Worm (Caenorhabditis elegans): ENCODE data around the gene W08E12.4.
"Not testable (repeated sequence)": the region's sequence is repeated elsewhere in the genome, so short reads cannot be mapped to it uniquely, and the experiment has no call there.

Gene W08E12.4

ce11 chrIV:3302058-3302457 is at the start of gene W08E12.4:
TSS of gene W08E12.4 (plus strand) at chrIV:3302358.
- TF ChIP-seq med-1 (GFP tag; optimal IDR thresholded peaks at IDR 0.05; ENCODE audit: insufficient read depth); ztf-29 (GFP tag; IDR thresholded peaks at IDR 0.05); cog-1 (tag; optimal IDR thresholded peaks at IDR 0.05): not testable (repeated sequence)

- no peak for TF ChIP-seq ztf-29 (GFP tag; IDR thresholded peaks at IDR 0.05)
- no peak for TF ChIP-seq cog-1 (tag; optimal IDR thresholded peaks at IDR 0.05)
- TF ChIP-seq ztf-23 (GFP tag; IDR thresholded peaks at IDR 0.05), result no peak
- no peak for TF ChIP-seq T22C8.4 (GFP tag; IDR thresholded peaks at IDR 0.05)
- TF ChIP-seq flt-1 (GFP tag; IDR thresholded peaks at IDR 0.05), result no peak
- TF ChIP-seq tab-1 (GFP tag; IDR thresholded peaks at IDR 0.05), result no peak
- TF ChIP-seq klf-2 (GFP tag; conservative IDR thresholded peaks at IDR 0.05), result no peak
These were observed 47.7 kb upstream of the W08E12.4 start, which contains the start of gene dmd-9 for ce11 chrIV:3254443-3254842. TSS of gene dmd-9 (minus strand) at chrIV:3254543.

ce11 chrIV:3256866-3257265 is 45.3 kb upstream of the W08E12.4 start:
- TF ChIP-seq klf-2 (GFP tag; conservative IDR thresholded peaks at IDR 0.05), result no peak
- TF ChIP-seq cog-1 (tag; optimal IDR thresholded peaks at IDR 0.05), result no peak
- TF ChIP-seq flt-1 (GFP tag; IDR thresholded peaks at IDR 0.05), result no peak
- TF ChIP-seq ztf-23 (GFP tag; IDR thresholded peaks at IDR 0.05), result no peak
- TF ChIP-seq tab-1 (GFP tag; IDR thresholded peaks at IDR 0.05), result no peak
- TF ChIP-seq med-1 (GFP tag; optimal IDR thresholded peaks at IDR 0.05; ENCODE audit: insufficient read depth), result no peak
- TF ChIP-seq ztf-29 (GFP tag; IDR thresholded peaks at IDR 0.05), result no peak
- TF ChIP-seq ref-1 (GFP tag; conservative IDR thresholded peaks at IDR 0.05), result no peak
- no peak for TF ChIP-seq T22C8.4 (GFP tag; IDR thresholded peaks at IDR 0.05)

- TF ChIP-seq med-1 (GFP tag; optimal IDR thresholded peaks at IDR 0.05; ENCODE audit: insufficient read depth), result no peak
- no peak for TF ChIP-seq ref-1 (GFP tag; conservative IDR thresholded peaks at IDR 0.05)
- TF ChIP-seq ztf-23 (GFP tag; IDR thresholded peaks at IDR 0.05), result no peak
- TF ChIP-seq klf-2 (GFP tag; conservative IDR thresholded peaks at IDR 0.05), result no peak
- TF ChIP-seq ztf-29 (GFP tag; IDR thresholded peaks at IDR 0.05), result no peak
- no peak for TF ChIP-seq flt-1 (GFP tag; IDR thresholded peaks at IDR 0.05)
- no peak for TF ChIP-seq tab-1 (GFP tag; IDR thresholded peaks at IDR 0.05)
- no peak for TF ChIP-seq T22C8.4 (GFP tag; IDR thresholded peaks at IDR 0.05)
- TF ChIP-seq cog-1 (tag; optimal IDR thresholded peaks at IDR 0.05), result no peak
These were observed 43.6 kb upstream of the W08E12.4 start, which contains the start of gene T26C12.1 for ce11 chrIV:3258528-3258927. TSS of gene T26C12.1 (plus strand) at chrIV:3258910.

- TF ChIP-seq ztf-29 (GFP tag; IDR thresholded peaks at IDR 0.05), result no peak
- no peak for TF ChIP-seq ztf-23 (GFP tag; IDR thresholded peaks at IDR 0.05)
- TF ChIP-seq med-1 (GFP tag; optimal IDR thresholded peaks at IDR 0.05; ENCODE audit: insufficient read depth), result no peak
- TF ChIP-seq ref-1 (GFP tag; conservative IDR thresholded peaks at IDR 0.05), result no peak
- TF ChIP-seq flt-1 (GFP tag; IDR thresholded peaks at IDR 0.05), result no peak
- TF ChIP-seq T22C8.4 (GFP tag; IDR thresholded peaks at IDR 0.05), result no peak
- TF ChIP-seq cog-1 (tag; optimal IDR thresholded peaks at IDR 0.05), result no peak
- no peak for TF ChIP-seq tab-1 (GFP tag; IDR thresholded peaks at IDR 0.05)
These were observed 41.9 kb upstream of the W08E12.4 start for ce11 chrIV:3260216-3260615.

ce11 chrIV:3261761-3262160 is 40.4 kb upstream of the W08E12.4 start:
- TF ChIP-seq T22C8.4 (GFP tag; IDR thresholded peaks at IDR 0.05) (no peak), ref-1 (GFP tag; conservative IDR thresholded peaks at IDR 0.05) (no peak), ztf-23 (GFP tag; IDR thresholded peaks at IDR 0.05) (no peak), ztf-29 (GFP tag; IDR thresholded peaks at IDR 0.05) (no peak), flt-1 (GFP tag; IDR thresholded peaks at IDR 0.05) (no peak), klf-2 (GFP tag; conservative IDR thresholded peaks at IDR 0.05) (no peak)

ce11 chrIV:3265657-3266056 is 36.5 kb upstream of the W08E12.4 start, which contains the start of gene T26C12.2:
TSS of gene T26C12.2 (minus strand) at chrIV:3265757.
- TF ChIP-seq ztf-23 (GFP tag; IDR thresholded peaks at IDR 0.05), result no peak
- TF ChIP-seq ref-1 (GFP tag; conservative IDR thresholded peaks at IDR 0.05), result no peak
- no peak for TF ChIP-seq med-1 (GFP tag; optimal IDR thresholded peaks at IDR 0.05; ENCODE audit: insufficient read depth)
- TF ChIP-seq cog-1 (tag; optimal IDR thresholded peaks at IDR 0.05), result no peak
- no peak for TF ChIP-seq flt-1 (GFP tag; IDR thresholded peaks at IDR 0.05)
- no peak for TF ChIP-seq ztf-29 (GFP tag; IDR thresholded peaks at IDR 0.05)
- no peak for TF ChIP-seq T22C8.4 (GFP tag; IDR thresholded peaks at IDR 0.05)
- TF ChIP-seq klf-2 (GFP tag; conservative IDR thresholded peaks at IDR 0.05), result no peak
- TF ChIP-seq tab-1 (GFP tag; IDR thresholded peaks at IDR 0.05), result no peak

- TF ChIP-seq flt-1 (GFP tag; IDR thresholded peaks at IDR 0.05) (0 out of 2 replicates have a peak, but pooled peaks have one; percentile 59), cog-1 (tag; optimal IDR thresholded peaks at IDR 0.05) (no peak)
These were observed 35.3 kb upstream of the W08E12.4 start for ce11 chrIV:3266841-3267240.

- TF ChIP-seq tab-1 (GFP tag; IDR thresholded peaks at IDR 0.05) (no peak), ztf-29 (GFP tag; IDR thresholded peaks at IDR 0.05) (no peak), cog-1 (tag; optimal IDR thresholded peaks at IDR 0.05) (no peak), med-1 (GFP tag; optimal IDR thresholded peaks at IDR 0.05; ENCODE audit: insufficient read depth) (no peak), T22C8.4 (GFP tag; IDR thresholded peaks at IDR 0.05) (no peak), ref-1 (GFP tag; conservative IDR thresholded peaks at IDR 0.05) (no peak), klf-2 (GFP tag; conservative IDR thresholded peaks at IDR 0.05) (no peak), ztf-23 (GFP tag; IDR thresholded peaks at IDR 0.05) (no peak), flt-1 (GFP tag; IDR thresholded peaks at IDR 0.05) (no peak)
These were observed 34.6 kb upstream of the W08E12.4 start, which contains the start of gene clec-173 for ce11 chrIV:3267581-3267980. TSS of gene clec-173 (minus strand) at chrIV:3267681.

- TF ChIP-seq tab-1 (GFP tag; IDR thresholded peaks at IDR 0.05) (no peak), ztf-23 (GFP tag; IDR thresholded peaks at IDR 0.05) (no peak), ztf-29 (GFP tag; IDR thresholded peaks at IDR 0.05) (no peak), klf-2 (GFP tag; conservative IDR thresholded peaks at IDR 0.05) (no peak), flt-1 (GFP tag; IDR thresholded peaks at IDR 0.05) (no peak), T22C8.4 (GFP tag; IDR thresholded peaks at IDR 0.05) (no peak), cog-1 (tag; optimal IDR thresholded peaks at IDR 0.05) (no peak), med-1 (GFP tag; optimal IDR thresholded peaks at IDR 0.05; ENCODE audit: insufficient read depth) (no peak), ref-1 (GFP tag; conservative IDR thresholded peaks at IDR 0.05) (no peak)
These were observed 30.8 kb upstream of the W08E12.4 start for ce11 chrIV:3271342-3271741.

All from whole organism, midembryonic.